Worm (Caenorhabditis elegans) whole organism, L1 larva: ENCODE measurements around the gene ZC416.2.

Source experiments
- aly-2 ChIP-seq: fragments of 150-350 bp; optimal IDR thresholded peaks from 2 replicates; lab custom pipeline; 2014; ENCODE audit warnings: missing biosample characterization, missing genetic modification characterization
- fos-1 ChIP-seq: fragments of 150-350 bp; optimal IDR thresholded peaks from 2 replicates; lab custom pipeline; 2014; ENCODE audit warnings: missing biosample characterization, missing genetic modification characterization
- lir-3 ChIP-seq: sonication (generic microtip); optimal IDR thresholded peaks from 2 replicates; lab custom pipeline; 2016; ENCODE audit warnings: mild to moderate bottlenecking, missing genetic modification characterization, moderate library complexity, missing compliant biosample characterization; ENCODE audit not compliant: poor library complexity
- nhr-12 ChIP-seq: sonication (generic microtip); optimal IDR thresholded peaks from 2 replicates; lab custom pipeline; 2017; ENCODE audit warnings: missing biosample characterization, missing genetic modification characterization
- nhr-90 ChIP-seq: sonication (generic microtip); optimal IDR thresholded peaks from 2 replicates; lab custom pipeline; 2016; ENCODE audit warnings: mild to moderate bottlenecking, missing genetic modification characterization, missing compliant biosample characterization; ENCODE audit not compliant: poor library complexity

ce11 chrIV:3644863-3645378, 11.5 kb downstream of the ZC416.2 start:
- TF ChIP-seq nhr-90 (tag; lab: Kevin White, UChicago) (peak; percentile 13), aly-2 (tag; lab: Kevin White, UChicago) (peak; percentile 83), lir-3 (tag; lab: Kevin White, UChicago) (no peak), fos-1 (tag; lab: Kevin White, UChicago) (no peak), nhr-12 (no peak)
